Worm (Caenorhabditis elegans) whole organism, young adult: ENCODE results near the gene igeg-2.

Source experiments
- B0035.1 ChIP-seq: sonication (generic microtip); optimal IDR thresholded peaks from 2 replicates; lab custom pipeline; 2016; ENCODE audit warnings: missing genetic modification characterization, mild to moderate bottlenecking, missing compliant biosample characterization, missing genotype, missing genetic modification reagents
- B0261.1 ChIP-seq: sonication (generic microtip); optimal IDR thresholded peaks from 2 replicates; lab custom pipeline; 2016; ENCODE audit warnings: mild to moderate bottlenecking, missing genetic modification characterization, moderate library complexity, missing compliant biosample characterization
- B0336.3 ChIP-seq: fragments of 200-800 bp; sonication (Bioruptor generic); IDR thresholded peaks from 2 replicates; pipeline ENCODE4 v1.3.6; 2022; ENCODE audit warnings: missing genetic modification characterization, missing compliant biosample characterization
- F37B4.10 ChIP-seq: fragments of 200-800 bp; sonication (Bioruptor generic); IDR thresholded peaks from 2 replicates; pipeline ENCODE4 v1.3.6; 2022; ENCODE audit warnings: missing genetic modification characterization, missing compliant biosample characterization
- F52B5.7 ChIP-seq: sonication (generic microtip); optimal IDR thresholded peaks from 2 replicates; lab custom pipeline; 2016; ENCODE audit warnings: mild to moderate bottlenecking, missing genetic modification characterization, missing compliant biosample characterization
- K12H6.12 ChIP-seq: fragments of 200-800 bp; sonication (Bioruptor generic); optimal IDR thresholded peaks from 2 replicates; lab custom pipeline; 2018; ENCODE audit warnings: mild to moderate bottlenecking, missing genetic modification characterization, missing compliant biosample characterization
- Y79H2A.3 ChIP-seq: fragments of 200-800 bp; sonication (Bioruptor generic); conservative IDR thresholded peaks from 2 replicates; pipeline ENCODE4 v1.3.6; 2022; ENCODE audit warnings: missing genetic modification reagents, missing genetic modification characterization, missing compliant biosample characterization
- attf-5 ChIP-seq: fragments of 200-800 bp; sonication (Bioruptor generic); optimal IDR thresholded peaks from 2 replicates; lab custom pipeline; 2018; ENCODE audit warnings: mild to moderate bottlenecking, missing genetic modification characterization, missing compliant biosample characterization
- ccch-3 ChIP-seq: fragments of 200-800 bp; sonication (Bioruptor generic); optimal IDR thresholded peaks from 2 replicates; lab custom pipeline; 2018; ENCODE audit warnings: mild to moderate bottlenecking, missing genetic modification characterization, missing compliant biosample characterization
- cebp-1 ChIP-seq, 2 experiments: fragments of 200-800 bp in 1 of 2; sonication (Bioruptor generic) in 1 of 2; sonication (generic microtip) in 1 of 2; IDR thresholded peaks in 1 of 2; optimal IDR thresholded peaks in 1 of 2; 2 replicates each; pipeline versions ENCODE4 v1.3.6 to Lab custom; 2017 to 2022; ENCODE audit warnings: missing compliant biosample characterization in 2 of 2, missing genetic modification characterization in 2 of 2, mild to moderate bottlenecking in 1 of 2, missing genetic modification reagents in 1 of 2, moderate library complexity in 1 of 2
- ceh-100 ChIP-seq: fragments of 200-800 bp; sonication (Bioruptor generic); IDR thresholded peaks from 2 replicates; pipeline ENCODE4 v1.3.6; 2022; ENCODE audit warnings: missing genetic modification reagents, missing genetic modification characterization, missing compliant biosample characterization
- chd-7 ChIP-seq: sonication (generic microtip); optimal IDR thresholded peaks from 2 replicates; lab custom pipeline; 2016; ENCODE audit warnings: mild to moderate bottlenecking, missing genetic modification characterization, moderate library complexity, missing compliant biosample characterization
- dox-1 ChIP-seq: fragments of 200-800 bp; sonication (Bioruptor generic); IDR thresholded peaks from 2 replicates; pipeline ENCODE4 v1.3.6; 2022; ENCODE audit warnings: missing genetic modification reagents, missing genetic modification characterization, missing compliant biosample characterization
- egl-44 ChIP-seq: fragments of 200-800 bp; sonication (Bioruptor generic); IDR thresholded peaks from 2 replicates; pipeline ENCODE4 v1.3.6; 2022; ENCODE audit warnings: missing genetic modification reagents, missing genetic modification characterization, missing compliant biosample characterization
- ekl-4 ChIP-seq: fragments of 200-800 bp; sonication (Bioruptor generic); IDR thresholded peaks from 2 replicates; pipeline ENCODE4 v1.3.6; 2022; ENCODE audit warnings: missing genetic modification reagents, missing genetic modification characterization, missing compliant biosample characterization
- gei-17 ChIP-seq: fragments of 200-800 bp; sonication (Bioruptor generic); optimal IDR thresholded peaks from 2 replicates; lab custom pipeline; 2018; ENCODE audit warnings: mild to moderate bottlenecking, missing genetic modification characterization, missing compliant biosample characterization
- hlh-12 ChIP-seq: sonication (generic microtip); optimal IDR thresholded peaks from 2 replicates; lab custom pipeline; 2016; ENCODE audit warnings: missing genetic modification characterization, missing compliant biosample characterization
- hmg-1.2 ChIP-seq: fragments of 200-800 bp; sonication (Bioruptor generic); IDR thresholded peaks from 2 replicates; pipeline ENCODE4 v1.3.6; 2022; ENCODE audit warnings: missing genetic modification reagents, missing genetic modification characterization, missing compliant biosample characterization
- hsf-1 ChIP-seq: fragments of 200-800 bp; sonication (Bioruptor generic); IDR thresholded peaks from 2 replicates; pipeline ENCODE4 v1.3.6; 2022; ENCODE audit warnings: missing genetic modification reagents, missing genetic modification characterization, missing compliant biosample characterization
- let-526 ChIP-seq: fragments of 200-800 bp; sonication (Bioruptor generic); IDR thresholded peaks from 2 replicates; pipeline ENCODE4 v1.3.6; 2022; ENCODE audit warnings: missing genetic modification reagents, missing genetic modification characterization, missing compliant biosample characterization
- lin-35 ChIP-seq, 3 experiments: fragments of 150-350 bp in 2 of 3; sonication (generic microtip) in 1 of 3; optimal IDR thresholded peaks; 2 replicates each; lab custom pipeline; 2014 to 2018; ENCODE audit warnings: missing biosample characterization in 3 of 3, missing genetic modification characterization in 3 of 3, missing genetic modification reagents in 3 of 3
- lin-40 ChIP-seq: sonication (generic microtip); optimal IDR thresholded peaks from 2 replicates; lab custom pipeline; 2016; ENCODE audit warnings: missing genetic modification characterization, mild to moderate bottlenecking, missing compliant biosample characterization, missing genotype, missing genetic modification reagents
- lir-1 ChIP-seq: fragments of 200-800 bp; sonication (Bioruptor generic); conservative IDR thresholded peaks from 2 replicates; pipeline ENCODE4 v1.3.6; 2022; ENCODE audit warnings: missing genetic modification reagents, missing genetic modification characterization, missing compliant biosample characterization
- lsy-27 ChIP-seq: sonication (generic microtip); optimal IDR thresholded peaks from 2 replicates; lab custom pipeline; 2017; ENCODE audit warnings: missing genetic modification characterization, mild to moderate bottlenecking, missing compliant biosample characterization, antibody characterized with exemption, missing genotype, borderline replicate concordance; ENCODE audit not compliant: insufficient read depth
- madf-10 ChIP-seq: sonication (generic microtip); optimal IDR thresholded peaks from 2 replicates; lab custom pipeline; 2016; ENCODE audit warnings: mild to moderate bottlenecking, missing genetic modification characterization, missing compliant biosample characterization
- madf-8 ChIP-seq: fragments of 200-800 bp; sonication (Bioruptor generic); conservative IDR thresholded peaks from 2 replicates; pipeline ENCODE4 v1.3.6; 2022; ENCODE audit warnings: missing genetic modification reagents, missing genetic modification characterization, missing compliant biosample characterization
- mcd-1 ChIP-seq: fragments of 200-800 bp; sonication (Bioruptor generic); IDR thresholded peaks from 2 replicates; pipeline ENCODE4 v1.3.6; 2022; ENCODE audit warnings: missing genetic modification reagents, missing genetic modification characterization, missing compliant biosample characterization
- nhr-179 ChIP-seq: sonication (generic microtip); optimal IDR thresholded peaks from 2 replicates; lab custom pipeline; 2016; ENCODE audit warnings: mild to moderate bottlenecking, missing genetic modification characterization, missing compliant biosample characterization
- nhr-80 ChIP-seq: sonication (generic microtip); optimal IDR thresholded peaks from 2 replicates; lab custom pipeline; 2016; ENCODE audit warnings: missing genetic modification characterization, missing compliant biosample characterization
- pbrm-1 ChIP-seq: fragments of 200-800 bp; sonication (Bioruptor generic); IDR thresholded peaks from 2 replicates; pipeline ENCODE4 v1.3.6; 2022; ENCODE audit warnings: missing genetic modification reagents, missing genetic modification characterization, missing compliant biosample characterization
- rcor-1 ChIP-seq: fragments of 200-800 bp; sonication (Bioruptor generic); IDR thresholded peaks from 2 replicates; pipeline ENCODE4 v1.3.6; 2022; ENCODE audit warnings: missing genetic modification reagents, missing genetic modification characterization, missing compliant biosample characterization
- repo-1 ChIP-seq: sonication (generic microtip); optimal IDR thresholded peaks from 2 replicates; lab custom pipeline; 2017; ENCODE audit warnings: mild to moderate bottlenecking, missing genetic modification characterization, missing compliant biosample characterization
- snpc-4 ChIP-seq, 5 experiments: fragments of 150-350 bp in 1 of 5; sonication (generic microtip) in 4 of 5; optimal IDR thresholded peaks; 2 replicates each; lab custom pipeline; 2014 to 2018; ENCODE audit warnings: missing genetic modification characterization in 5 of 5, missing biosample characterization in 3 of 5, antibody characterized with exemption in 2 of 5, mild to moderate bottlenecking in 2 of 5, missing compliant biosample characterization in 2 of 5, missing genotype in 2 of 5, moderate library complexity in 2 of 5, missing genetic modification reagents in 1 of 5
- somi-1 ChIP-seq: fragments of 200-800 bp; sonication (Bioruptor generic); optimal IDR thresholded peaks from 2 replicates; lab custom pipeline; 2018; ENCODE audit warnings: mild to moderate bottlenecking, missing genetic modification characterization, missing compliant biosample characterization
- tbx-9 ChIP-seq: sonication (generic microtip); optimal IDR thresholded peaks from 2 replicates; lab custom pipeline; 2016; ENCODE audit warnings: borderline replicate concordance, missing genetic modification characterization, inconsistent platforms, missing compliant biosample characterization
- tlf-1 ChIP-seq: fragments of 200-800 bp; sonication (Bioruptor generic); optimal IDR thresholded peaks from 2 replicates; lab custom pipeline; 2018; ENCODE audit warnings: mild to moderate bottlenecking, missing genetic modification characterization, missing compliant biosample characterization
- zfh-2 ChIP-seq: fragments of 200-800 bp; sonication (Bioruptor generic); conservative IDR thresholded peaks from 2 replicates; pipeline ENCODE4 v1.3.6; 2022; ENCODE audit warnings: missing genetic modification reagents, missing genetic modification characterization, missing compliant biosample characterization
- zim-3 ChIP-seq: sonication (generic microtip); optimal IDR thresholded peaks from 2 replicates; lab custom pipeline; 2017; ENCODE audit warnings: mild to moderate bottlenecking, missing genetic modification characterization, moderate library complexity, missing compliant biosample characterization
- ztf-18 ChIP-seq: sonication (generic microtip); optimal IDR thresholded peaks from 2 replicates; lab custom pipeline; 2016; ENCODE audit warnings: missing genotype, mild to moderate bottlenecking, missing genetic modification characterization, missing compliant biosample characterization

igeg-2 gene

DNA sequence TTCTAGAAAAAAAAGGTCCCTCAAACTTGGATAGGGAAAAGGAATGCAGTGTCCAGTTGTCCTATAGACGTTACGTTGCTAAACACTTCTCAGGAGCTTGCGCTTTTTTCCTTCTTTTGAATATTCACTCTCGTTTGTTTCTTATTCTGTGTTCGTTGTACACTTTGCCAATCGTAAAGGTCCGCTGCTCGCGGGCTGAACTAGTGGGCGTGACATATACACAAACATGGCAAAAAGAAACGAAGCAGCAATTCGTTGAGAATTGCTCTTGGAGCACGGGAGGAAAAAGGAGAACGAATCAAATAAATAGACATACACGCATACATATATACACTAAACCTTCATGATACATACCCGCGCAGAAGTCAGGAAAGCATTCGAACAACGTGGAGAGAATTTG, 22.4 kb upstream of the igeg-2 start:
- no peak for TF ChIP-seq madf-8 (GFP tag; lab: Robert Waterston, UW)
- no peak for TF ChIP-seq B0261.1 (tag; lab: Kevin White, UChicago)
- TF ChIP-seq F52B5.7, result no peak
- no peak for TF ChIP-seq hsf-1 (GFP tag; lab: Robert Waterston, UW)
- no peak for TF ChIP-seq egl-44 (GFP tag; lab: Robert Waterston, UW)

DNA sequence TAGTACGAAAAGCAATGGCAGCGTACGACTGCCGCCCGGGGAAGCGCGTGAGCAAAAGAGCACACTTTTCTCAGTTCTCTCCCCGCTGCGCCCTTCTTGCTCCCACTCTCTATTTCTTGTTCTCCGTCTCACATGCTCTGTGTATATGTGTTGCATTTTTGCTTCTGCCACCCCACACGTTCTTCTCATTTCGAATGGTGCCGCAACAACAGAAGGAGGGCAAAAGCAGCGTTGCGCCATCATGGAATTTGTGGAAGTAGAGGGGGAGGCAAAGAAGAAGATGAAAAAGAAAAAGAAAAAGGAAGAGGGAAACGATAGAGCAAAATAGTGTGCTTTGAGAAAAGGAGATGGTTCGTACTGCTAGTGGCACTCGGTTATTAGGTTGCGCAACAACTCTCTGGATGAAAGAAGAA, 20.9 kb upstream of the igeg-2 start:
- TF ChIP-seq nhr-80 (tag; lab: Kevin White, UChicago) (peak; percentile 77), hlh-12 (tag; lab: Kevin White, UChicago) (no peak), ceh-100 (GFP tag; lab: Robert Waterston, UW) (no peak), zim-3 (tag; lab: Kevin White, UChicago) (peak; percentile 51), snpc-4 (GFP tag; optimal IDR thresholded peaks at IDR 0.05; lab: Kevin White, UChicago) (no peak), snpc-4 (tag; optimal IDR thresholded peaks at IDR 0.05; lab: Kevin White, UChicago) (peak in 1 of 4 experiments; percentile 22), B0035.1 (tag; lab: Kevin White, UChicago) (peak; percentile 4), let-526 (GFP tag; lab: Robert Waterston, UW) (no peak), attf-5 (peak; percentile 59), egl-44 (GFP tag; lab: Robert Waterston, UW) (no peak), K12H6.12 (tag; lab: Kevin White, UChicago) (peak; percentile 84), repo-1 (tag; lab: Kevin White, UChicago) (no peak), B0336.3 (GFP tag; lab: Robert Waterston, UW) (peak; percentile 55; the same call in 1 of the 2 replicates), ekl-4 (GFP tag; lab: Robert Waterston, UW) (no peak), somi-1 (GFP tag; lab: Kevin White, UChicago) (peak; percentile 67), tlf-1 (GFP tag; lab: Kevin White, UChicago) (peak; percentile 22), hmg-1.2 (GFP tag; lab: Robert Waterston, UW) (peak; percentile 22; the same call in 1 of the 2 replicates), pbrm-1 (peak; percentile 8; the same call in 1 of the 2 replicates), F37B4.10 (GFP tag; lab: Robert Waterston, UW) (no peak), cebp-1 (GFP tag; IDR thresholded peaks at IDR 0.05; lab: Robert Waterston, UW) (no peak), cebp-1 (tag; optimal IDR thresholded peaks at IDR 0.05; lab: Kevin White, UChicago) (peak; percentile 75), nhr-179 (tag; lab: Kevin White, UChicago) (peak; percentile 9), rcor-1 (no peak), dox-1 (peak; percentile 44; the same call in 1 of the 2 replicates), ztf-18 (peak; percentile 9), Y79H2A.3 (GFP tag; lab: Robert Waterston, UW) (no peak), mcd-1 (GFP tag; lab: Robert Waterston, UW) (peak; percentile 12; the same call in 1 of the 2 replicates), chd-7 (tag; lab: Kevin White, UChicago) (peak; percentile 60), lin-40 (peak; percentile 28), lin-35 (GFP tag; optimal IDR thresholded peaks at IDR 0.05; lab: Kevin White, UChicago) (peak in 1 of 3 experiments; percentile 50), lir-1 (GFP tag; lab: Robert Waterston, UW) (no peak), tbx-9 (tag; lab: Kevin White, UChicago) (no peak), gei-17 (GFP tag; lab: Kevin White, UChicago) (peak; percentile 6), ccch-3 (GFP tag; lab: Kevin White, UChicago) (no peak), zfh-2 (GFP tag; lab: Robert Waterston, UW) (peak; percentile 96), lsy-27 (tag; lab: Kevin White, UChicago) (no peak), madf-10 (tag; lab: Kevin White, UChicago) (peak; percentile 25), B0261.1 (tag; lab: Kevin White, UChicago) (no peak)
